Worm (Caenorhabditis elegans): ENCODE results near the gene F41F3.1.

The F41F3.1 gene

DNA sequence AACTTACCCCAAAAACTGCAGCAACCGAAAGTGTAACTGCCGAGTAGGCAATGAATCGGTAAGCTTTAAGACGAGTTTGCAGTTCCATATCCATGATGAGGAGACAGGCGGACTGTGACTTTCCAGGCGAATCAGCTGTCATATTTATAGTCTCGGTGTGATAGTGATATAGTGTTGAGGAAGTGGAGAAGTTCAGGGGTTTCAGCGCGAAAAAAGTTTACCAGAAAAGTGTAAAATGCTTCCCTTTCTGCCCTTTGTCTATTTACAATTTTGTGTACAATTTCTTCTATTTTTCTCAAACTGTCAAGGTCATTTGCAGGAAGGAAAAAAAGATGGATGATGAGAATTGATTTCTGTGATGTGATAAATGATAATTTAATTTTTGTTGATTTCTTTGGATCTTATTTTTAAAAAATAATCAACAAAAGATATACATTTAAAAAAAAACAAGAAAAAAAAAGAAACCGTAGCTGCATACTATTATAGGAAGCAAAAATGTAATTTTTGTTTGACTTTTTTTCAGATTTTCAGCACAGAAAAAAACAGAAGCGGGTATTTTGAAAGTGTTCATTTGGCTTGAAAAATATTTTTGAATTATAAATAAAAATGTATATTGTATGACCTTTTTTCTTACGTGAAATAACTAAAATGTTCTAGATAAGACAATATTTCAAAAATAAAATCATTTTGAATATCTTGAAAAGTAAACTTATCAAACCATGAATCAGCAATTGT, at the start of gene F41F3.1, which contains the start of gene col-139:
TSS of gene F41F3.1 (plus strand) at position 685 of the 735 bp plus-strand sequence.
TSS of gene col-139 (minus strand) at position 101 of the 735 bp plus-strand sequence.
- TF ChIP-seq ets-7 (tag; optimal IDR thresholded peaks at IDR 0.05), result no peak
- no peak for TF ChIP-seq tra-4 (tag; optimal IDR thresholded peaks at IDR 0.05)
- TF ChIP-seq hnd-1 (tag; optimal IDR thresholded peaks at IDR 0.05), result no peak
- no peak for TF ChIP-seq hmbx-1 (tag; optimal IDR thresholded peaks at IDR 0.05)
- no peak for TF ChIP-seq flt-1 (GFP tag; IDR thresholded peaks at IDR 0.05)
- no peak for TF ChIP-seq hmg-4 (GFP tag; optimal IDR thresholded peaks at IDR 0.05)
- no peak for TF ChIP-seq tbx-37 (GFP tag; conservative IDR thresholded peaks at IDR 0.05)
- no peak for TF ChIP-seq scrt-1 (GFP tag; IDR thresholded peaks at IDR 0.05)
- no peak for TF ChIP-seq sea-1 (GFP tag; conservative IDR thresholded peaks at IDR 0.05)
- no peak for TF ChIP-seq ama-1 (optimal IDR thresholded peaks at IDR 0.05)
- no peak for TF ChIP-seq tbx-11 (GFP tag; IDR thresholded peaks at IDR 0.05)
- TF ChIP-seq ceh-13 (GFP tag; optimal IDR thresholded peaks at IDR 0.05), result no peak
- TF ChIP-seq aly-1 (tag; optimal IDR thresholded peaks at IDR 0.05), result no peak
- TF ChIP-seq B0310.2 (tag; optimal IDR thresholded peaks at IDR 0.05), result no peak
- no peak for TF ChIP-seq ceh-36 (tag; optimal IDR thresholded peaks at IDR 0.05)
- TF ChIP-seq F13C5.2 (tag; optimal IDR thresholded peaks at IDR 0.05), result no peak
- TF ChIP-seq pes-1 (GFP tag; IDR thresholded peaks at IDR 0.05), result no peak

ce11 chrV:4606828-4607227, 47.5 kb upstream of the F41F3.1 start, which contains the start of gene txt-6:
Gene txt-6 (minus strand): TSS chrV:4606928.
- no peak for TF ChIP-seq ets-7 (tag; optimal IDR thresholded peaks at IDR 0.05)
- TF ChIP-seq ceh-13 (GFP tag; optimal IDR thresholded peaks at IDR 0.05), result no peak
- no peak for TF ChIP-seq scrt-1 (GFP tag; IDR thresholded peaks at IDR 0.05)
- no peak for TF ChIP-seq tra-4 (tag; optimal IDR thresholded peaks at IDR 0.05)
- no peak for TF ChIP-seq flt-1 (GFP tag; IDR thresholded peaks at IDR 0.05)
- no peak for TF ChIP-seq aly-1 (tag; optimal IDR thresholded peaks at IDR 0.05)
- no peak for TF ChIP-seq hmbx-1 (tag; optimal IDR thresholded peaks at IDR 0.05)
- no peak for TF ChIP-seq tbx-11 (GFP tag; IDR thresholded peaks at IDR 0.05)
- no peak for TF ChIP-seq F13C5.2 (tag; optimal IDR thresholded peaks at IDR 0.05)
- TF ChIP-seq ama-1 (optimal IDR thresholded peaks at IDR 0.05), result no peak
- no peak for TF ChIP-seq sea-1 (GFP tag; conservative IDR thresholded peaks at IDR 0.05)
- TF ChIP-seq pes-1 (GFP tag; IDR thresholded peaks at IDR 0.05), result no peak

DNA sequence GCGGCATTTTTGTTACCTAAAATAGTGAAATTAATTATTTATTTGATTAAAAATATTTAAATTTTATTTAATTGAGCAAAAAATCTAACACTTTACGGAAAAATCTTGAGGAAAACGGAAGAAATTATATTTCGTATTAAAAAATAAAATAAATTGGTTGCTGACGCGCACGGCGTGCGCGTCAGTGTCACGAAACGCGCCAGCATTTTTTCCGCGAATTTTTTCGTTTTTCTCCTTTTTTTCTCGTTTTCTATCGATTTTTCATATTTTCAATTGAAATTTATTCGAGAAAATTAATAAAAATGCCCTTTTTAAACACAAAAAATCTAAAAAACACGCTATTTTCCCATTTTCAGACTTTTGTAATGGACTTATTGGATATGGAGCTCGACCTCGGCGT, 38.6 kb upstream of the F41F3.1 start, which contains the start of the genes Y61A9LA.10 and F54D11.4:
TSS of gene Y61A9LA.10 (minus strand) at position 16 of the 400 bp plus-strand sequence.
TSS of gene F54D11.4 (plus strand) at position 350 of the 400 bp plus-strand sequence.
- TF ChIP-seq ets-7 (tag; optimal IDR thresholded peaks at IDR 0.05) (no peak), ama-1 (optimal IDR thresholded peaks at IDR 0.05) (no peak), flt-1 (GFP tag; IDR thresholded peaks at IDR 0.05) (no peak), F13C5.2 (tag; optimal IDR thresholded peaks at IDR 0.05) (peak; percentile 11)

DNA sequence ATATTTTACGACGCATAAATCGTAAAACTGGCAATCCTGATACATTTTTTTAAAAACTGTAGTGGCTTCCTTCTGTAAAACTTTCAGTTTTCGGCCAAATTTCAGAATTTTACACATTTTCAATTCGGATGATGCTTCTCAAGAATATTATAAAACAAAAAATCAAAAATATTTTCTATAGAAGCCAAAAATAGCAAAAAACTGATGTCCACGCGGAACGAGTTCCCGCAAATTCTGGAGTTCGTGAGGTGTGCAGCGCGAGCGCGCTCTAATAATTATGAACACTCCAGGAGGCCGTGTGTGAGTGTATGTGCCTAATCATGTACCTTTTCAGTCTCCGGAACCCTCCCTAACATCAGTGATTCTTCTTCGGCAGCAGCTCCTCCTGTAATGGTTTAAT, 37.1 kb upstream of the F41F3.1 start, which contains the start of gene sumv-2:
TSS of gene sumv-2 (plus strand) at position 301 of the 400 bp plus-strand sequence.
- TF ChIP-seq hnd-1 (tag; optimal IDR thresholded peaks at IDR 0.05) (no peak), ceh-13 (GFP tag; optimal IDR thresholded peaks at IDR 0.05) (no peak), tra-4 (tag; optimal IDR thresholded peaks at IDR 0.05) (no peak), B0310.2 (tag; optimal IDR thresholded peaks at IDR 0.05) (no peak), tbx-37 (GFP tag; conservative IDR thresholded peaks at IDR 0.05) (no peak), ets-7 (tag; optimal IDR thresholded peaks at IDR 0.05) (no peak), ceh-36 (tag; optimal IDR thresholded peaks at IDR 0.05) (no peak), hmbx-1 (tag; optimal IDR thresholded peaks at IDR 0.05) (no peak), pes-1 (GFP tag; IDR thresholded peaks at IDR 0.05) (no peak), aly-1 (tag; optimal IDR thresholded peaks at IDR 0.05) (no peak), tbx-11 (GFP tag; IDR thresholded peaks at IDR 0.05) (no peak), flt-1 (GFP tag; IDR thresholded peaks at IDR 0.05) (no peak), scrt-1 (GFP tag; IDR thresholded peaks at IDR 0.05) (no peak), ama-1 (optimal IDR thresholded peaks at IDR 0.05) (no peak), hmg-4 (GFP tag; optimal IDR thresholded peaks at IDR 0.05) (no peak), sea-1 (GFP tag; conservative IDR thresholded peaks at IDR 0.05) (no peak), F13C5.2 (tag; optimal IDR thresholded peaks at IDR 0.05) (no peak)

ce11 chrV:4623535-4623934, 30.8 kb upstream of the F41F3.1 start:
- TF ChIP-seq scrt-1 (GFP tag; IDR thresholded peaks at IDR 0.05) (no peak), flt-1 (GFP tag; IDR thresholded peaks at IDR 0.05) (no peak), ets-7 (tag; optimal IDR thresholded peaks at IDR 0.05) (no peak), hmg-4 (GFP tag; optimal IDR thresholded peaks at IDR 0.05) (no peak), hnd-1 (tag; optimal IDR thresholded peaks at IDR 0.05) (no peak), F13C5.2 (tag; optimal IDR thresholded peaks at IDR 0.05) (no peak), ceh-36 (tag; optimal IDR thresholded peaks at IDR 0.05) (no peak), sea-1 (GFP tag; conservative IDR thresholded peaks at IDR 0.05) (no peak)

ce11 chrV:4624717-4625116, 29.6 kb upstream of the F41F3.1 start:
- TF ChIP-seq sea-1 (GFP tag; conservative IDR thresholded peaks at IDR 0.05) (no peak), tbx-11 (GFP tag; IDR thresholded peaks at IDR 0.05) (no peak), ceh-36 (tag; optimal IDR thresholded peaks at IDR 0.05) (no peak), scrt-1 (GFP tag; IDR thresholded peaks at IDR 0.05) (no peak), flt-1 (GFP tag; IDR thresholded peaks at IDR 0.05) (no peak), hmbx-1 (tag; optimal IDR thresholded peaks at IDR 0.05) (no peak), ama-1 (optimal IDR thresholded peaks at IDR 0.05) (no peak), ets-7 (tag; optimal IDR thresholded peaks at IDR 0.05) (no peak), hnd-1 (tag; optimal IDR thresholded peaks at IDR 0.05) (no peak), pes-1 (GFP tag; IDR thresholded peaks at IDR 0.05) (no peak), B0310.2 (tag; optimal IDR thresholded peaks at IDR 0.05) (no peak), tra-4 (tag; optimal IDR thresholded peaks at IDR 0.05) (no peak), F13C5.2 (tag; optimal IDR thresholded peaks at IDR 0.05) (no peak), tbx-37 (GFP tag; conservative IDR thresholded peaks at IDR 0.05) (no peak), aly-1 (tag; optimal IDR thresholded peaks at IDR 0.05) (no peak), hmg-4 (GFP tag; optimal IDR thresholded peaks at IDR 0.05) (no peak), ceh-13 (GFP tag; optimal IDR thresholded peaks at IDR 0.05) (no peak)

ce11 chrV:4626344-4626743, 28.0 kb upstream of the F41F3.1 start:
- TF ChIP-seq flt-1 (GFP tag; IDR thresholded peaks at IDR 0.05), result no peak
- no peak for TF ChIP-seq tbx-11 (GFP tag; IDR thresholded peaks at IDR 0.05)
- TF ChIP-seq hnd-1 (tag; optimal IDR thresholded peaks at IDR 0.05), result no peak

Data from whole organism, early embryonic.